Worm (Caenorhabditis elegans) whole organism, young adult: ENCODE data around the gene prx-10.

Experiments used
- F49E8.2 ChIP-seq: sonication (generic microtip); optimal IDR thresholded peaks from 3 replicates; lab custom pipeline; 2017; ENCODE audit warnings: missing genetic modification characterization, mild to moderate bottlenecking, missing compliant biosample characterization, antibody characterized with exemption, moderate library complexity; ENCODE audit not compliant: insufficient read depth
- Y53F4B.3 ChIP-seq: fragments of 200-800 bp; sonication (Bioruptor generic); IDR thresholded peaks from 2 replicates; pipeline ENCODE4 v1.3.6; 2022; ENCODE audit warnings: missing genetic modification reagents, missing genetic modification characterization, missing compliant biosample characterization
- ama-1 ChIP-seq, 3 experiments: fragments of 150-350 bp in 1 of 3; sonication (generic microtip) in 2 of 3; optimal IDR thresholded peaks; 2 replicates each; lab custom pipeline; 2014 to 2018; ENCODE audit warnings: missing biosample characterization in 2 of 3, missing genetic modification characterization in 2 of 3, missing genetic modification reagents in 2 of 3
- ceh-58 ChIP-seq: fragments of 200-800 bp; sonication (Bioruptor generic); IDR thresholded peaks from 2 replicates; pipeline ENCODE4 v1.3.6; 2022; ENCODE audit warnings: missing genetic modification characterization, missing compliant biosample characterization
- egl-18 ChIP-seq: fragments of 200-800 bp; sonication (Bioruptor generic); IDR thresholded peaks from 2 replicates; pipeline ENCODE4 v1.3.6; 2022; ENCODE audit warnings: missing genetic modification reagents, missing genetic modification characterization, missing compliant biosample characterization
- hrde-1 ChIP-seq: sonication (generic microtip); optimal IDR thresholded peaks from 2 replicates; lab custom pipeline; 2016; ENCODE audit warnings: missing genetic modification characterization, mild to moderate bottlenecking, missing compliant biosample characterization, moderate library complexity, missing genotype, missing genetic modification reagents, borderline replicate concordance
- pha-4 ChIP-seq: fragments of 150-350 bp; sonication (generic microtip); optimal IDR thresholded peaks from 2 replicates; lab custom pipeline; 2014; ENCODE audit warnings: missing biosample characterization, missing genetic modification reagents, missing genetic modification characterization
- unc-62 ChIP-seq: fragments of 150-350 bp; optimal IDR thresholded peaks from 2 replicates; lab custom pipeline; 2014; ENCODE audit warnings: missing biosample characterization, missing genetic modification reagents, missing genetic modification characterization

- TF ChIP-seq ceh-58 (GFP tag; lab: Robert Waterston, UW) = no peak
- TF ChIP-seq egl-18 (GFP tag; lab: Robert Waterston, UW) = no peak
- TF ChIP-seq ama-1 (optimal IDR thresholded peaks at IDR 0.05; lab: Kevin White, UChicago) = no peak
- TF ChIP-seq ama-1 (GFP tag; optimal IDR thresholded peaks at IDR 0.05; lab: Kevin White, UChicago) = no peak
- TF ChIP-seq Y53F4B.3 (GFP tag; lab: Robert Waterston, UW) = no peak
- TF ChIP-seq unc-62 = no peak
- no peak for TF ChIP-seq hrde-1 (tag; lab: Kevin White, UChicago)
- no peak for TF ChIP-seq F49E8.2 (tag; lab: Kevin White, UChicago)
- no peak for TF ChIP-seq pha-4 (tag; lab: Kevin White, UChicago)
These were observed 8.3 kb downstream of the prx-10 start, which contains the start of gene cnd-1 for ce11 chrIII:5244539-5244938.
